Fruit fly (Drosophila melanogaster) whole organism, embryonic: ENCODE results near the gene mRpL12.

Experiments used
- Atf-2 ChIP-seq: fragments of 200-800 bp; sonication (Bioruptor generic); optimal IDR thresholded peaks from 2 replicates; lab custom pipeline; 2016; ENCODE audit warnings: missing biosample characterization, missing genetic modification characterization
- Bdp1 ChIP-seq: fragments of 200-800 bp; sonication (Bioruptor generic); optimal IDR thresholded peaks from 3 replicates; lab custom pipeline; 2016; ENCODE audit warnings: missing biosample characterization, missing genetic modification characterization
- CG10274 ChIP-seq: fragments of 200-800 bp; sonication (Bioruptor generic); optimal IDR thresholded peaks from 3 replicates; lab custom pipeline; 2017; ENCODE audit warnings: missing biosample characterization, mild to moderate bottlenecking, missing genetic modification characterization
- CG10543 ChIP-seq: fragments of 200-800 bp; sonication (Bioruptor generic); optimal IDR thresholded peaks from 3 replicates; lab custom pipeline; 2017; ENCODE audit warnings: missing biosample characterization, mild to moderate bottlenecking, missing genetic modification characterization, moderate library complexity
- CG11085 ChIP-seq: fragments of 200-800 bp; sonication (Bioruptor generic); IDR thresholded peaks from 2 replicates; pipeline ENCODE4 v1.3.6; 2022; ENCODE audit warnings: missing biosample characterization, missing genetic modification characterization
- CG12391 ChIP-seq: fragments of 200-800 bp; sonication (Bioruptor generic); optimal IDR thresholded peaks from 3 replicates; lab custom pipeline; 2018; ENCODE audit warnings: missing biosample characterization, mild to moderate bottlenecking, missing genetic modification characterization, moderate library complexity
- CG13775 ChIP-seq: fragments of 200-800 bp; sonication (Bioruptor generic); optimal IDR thresholded peaks from 3 replicates; lab custom pipeline; 2017; ENCODE audit warnings: missing biosample characterization, mild to moderate bottlenecking, missing genetic modification characterization
- CG14014 ChIP-seq: fragments of 200-800 bp; sonication (Bioruptor generic); IDR thresholded peaks from 2 replicates; pipeline ENCODE4 v1.3.6; 2022; ENCODE audit warnings: missing biosample characterization, missing genetic modification characterization
- CG17829 ChIP-seq: fragments of 200-800 bp; optimal IDR thresholded peaks from 2 replicates; lab custom pipeline; 2019; ENCODE audit warnings: missing biosample characterization, mild to moderate bottlenecking, missing genetic modification characterization, moderate library complexity
- CG18619 ChIP-seq: fragments of 200-800 bp; sonication (Bioruptor generic); optimal IDR thresholded peaks from 3 replicates; lab custom pipeline; 2017; ENCODE audit warnings: missing biosample characterization, mild to moderate bottlenecking, missing genetic modification characterization
- CG2678 ChIP-seq: fragments of 200-800 bp; sonication (Bioruptor generic); optimal IDR thresholded peaks from 3 replicates; lab custom pipeline; 2019; ENCODE audit warnings: missing biosample characterization, mild to moderate bottlenecking, missing genetic modification characterization, moderate library complexity
- CG2889 ChIP-seq: fragments of 200-800 bp; sonication (Bioruptor generic); IDR thresholded peaks from 3 replicates; pipeline ENCODE4 v1.3.6; 2022; ENCODE audit warnings: missing biosample characterization, missing genetic modification characterization
- CG42726 ChIP-seq: fragments of 200-800 bp; sonication (Bioruptor generic); IDR thresholded peaks from 2 replicates; pipeline ENCODE4 v1.3.6; 2022; ENCODE audit warnings: missing biosample characterization, missing genetic modification characterization; ENCODE audit not compliant: partially characterized antibody
- CG4404 ChIP-seq: fragments of 200-800 bp; sonication (Bioruptor generic); IDR thresholded peaks from 2 replicates; pipeline ENCODE4 v1.3.6; 2022; ENCODE audit warnings: missing biosample characterization, missing genetic modification characterization
- CG4730 ChIP-seq: fragments of 200-800 bp; sonication (Bioruptor generic); IDR thresholded peaks from 2 replicates; pipeline ENCODE4 v1.3.6; 2022; ENCODE audit warnings: missing biosample characterization, missing genetic modification characterization
- CG5245 ChIP-seq: fragments of 200-800 bp; sonication (Bioruptor generic); optimal IDR thresholded peaks from 3 replicates; lab custom pipeline; 2016; ENCODE audit warnings: missing biosample characterization, missing genetic modification characterization
- CG6654 ChIP-seq: fragments of 200-800 bp; sonication (Bioruptor generic); optimal IDR thresholded peaks from 2 replicates; lab custom pipeline; 2017; ENCODE audit warnings: missing biosample characterization, mild to moderate bottlenecking, missing genetic modification characterization
- CG6854 ChIP-seq: fragments of 200-800 bp; sonication (Bioruptor generic); optimal IDR thresholded peaks from 3 replicates; lab custom pipeline; 2017; ENCODE audit warnings: missing biosample characterization, mild to moderate bottlenecking, missing genetic modification characterization
- CG8359 ChIP-seq: fragments of 200-800 bp; sonication (Bioruptor generic); optimal IDR thresholded peaks from 2 replicates; lab custom pipeline; 2017; ENCODE audit warnings: missing biosample characterization, mild to moderate bottlenecking, missing genetic modification characterization, borderline replicate concordance
- CG8944 ChIP-seq: fragments of 200-800 bp; sonication (Bioruptor generic); optimal IDR thresholded peaks from 3 replicates; lab custom pipeline; 2016; ENCODE audit warnings: missing biosample characterization, missing genetic modification characterization
- CG9876 ChIP-seq: fragments of 200-800 bp; sonication (Bioruptor generic); optimal IDR thresholded peaks from 2 replicates; lab custom pipeline; 2016; ENCODE audit warnings: missing biosample characterization, missing genetic modification characterization
- CHES-1-like ChIP-seq: fragments of 200-800 bp; sonication (Bioruptor generic); optimal IDR thresholded peaks from 2 replicates; lab custom pipeline; 2016; ENCODE audit warnings: missing biosample characterization, missing genetic modification characterization
- Chrac-16 ChIP-seq: fragments of 200-800 bp; sonication (Bioruptor generic); optimal IDR thresholded peaks from 3 replicates; lab custom pipeline; 2016; ENCODE audit warnings: missing biosample characterization, missing genetic modification characterization
- D ChIP-seq, 2 experiments: fragments of 200-800 bp in 1 of 2; fragments of >200 bp in 1 of 2; sonication (Bioruptor generic) in 1 of 2; optimal IDR thresholded peaks; 2 replicates in 1 of 2; 3 replicates in 1 of 2; lab custom pipeline; 2017; ENCODE audit warnings: mild to moderate bottlenecking in 1 of 2, missing biosample characterization in 1 of 2, missing genetic modification characterization in 1 of 2, missing genetic modification reagents in 1 of 2
- Doc3 ChIP-seq: fragments of 200-800 bp; sonication (Bioruptor generic); IDR thresholded peaks from 3 replicates; pipeline ENCODE4 v1.3.6; 2022; ENCODE audit warnings: missing biosample characterization, missing genetic modification characterization; ENCODE audit not compliant: partially characterized antibody
- Drgx ChIP-seq: fragments of 200-800 bp; sonication (Bioruptor generic); IDR thresholded peaks from 2 replicates; pipeline ENCODE4 v1.3.6; 2022; ENCODE audit warnings: missing biosample characterization, missing genetic modification characterization
- H2.0 ChIP-seq: fragments of 200-800 bp; sonication (Bioruptor generic); IDR thresholded peaks from 2 replicates; pipeline ENCODE4 v1.3.6; 2022; ENCODE audit warnings: missing biosample characterization, missing genetic modification characterization
- Hsf ChIP-seq: fragments of 200-800 bp; sonication (Bioruptor generic); optimal IDR thresholded peaks from 3 replicates; lab custom pipeline; 2016; ENCODE audit warnings: missing biosample characterization, missing genetic modification characterization
- Lpt ChIP-seq: fragments of >200 bp; optimal IDR thresholded peaks from 2 replicates; lab custom pipeline; 2018; ENCODE audit warnings: missing biosample characterization, missing genetic modification characterization
- MESR4 ChIP-seq: fragments of 200-800 bp; sonication (Bioruptor generic); optimal IDR thresholded peaks from 2 replicates; lab custom pipeline; 2018; ENCODE audit warnings: missing biosample characterization, mild to moderate bottlenecking, missing genetic modification characterization, moderate library complexity
- Max ChIP-seq: fragments of 200-800 bp; sonication (Bioruptor generic); optimal IDR thresholded peaks from 2 replicates; lab custom pipeline; 2016; ENCODE audit warnings: missing biosample characterization, mild to moderate bottlenecking, missing genetic modification characterization
- Meics ChIP-seq: fragments of 200-800 bp; sonication (Bioruptor generic); optimal IDR thresholded peaks from 2 replicates; lab custom pipeline; 2017; ENCODE audit warnings: missing biosample characterization, mild to moderate bottlenecking, missing genetic modification characterization
- Spps ChIP-seq: fragments of 200-800 bp; sonication (Bioruptor generic); optimal IDR thresholded peaks from 2 replicates; lab custom pipeline; 2018; ENCODE audit warnings: missing biosample characterization, mild to moderate bottlenecking, missing genetic modification characterization
- Tbp ChIP-seq: fragments of >200 bp; optimal IDR thresholded peaks from 2 replicates; lab custom pipeline; 2018; ENCODE audit warnings: missing biosample characterization, missing genetic modification characterization
- Usf ChIP-seq: fragments of 200-800 bp; sonication (Bioruptor generic); optimal IDR thresholded peaks from 2 replicates; lab custom pipeline; 2017; ENCODE audit warnings: missing genotype, missing biosample characterization, missing genetic modification characterization
- YL-1 ChIP-seq: fragments of 200-800 bp; sonication (Bioruptor generic); optimal IDR thresholded peaks from 3 replicates; lab custom pipeline; 2017; ENCODE audit warnings: missing biosample characterization, mild to moderate bottlenecking, missing genetic modification characterization
- ac ChIP-seq: fragments of 200-800 bp; sonication (Bioruptor generic); optimal IDR thresholded peaks from 3 replicates; lab custom pipeline; 2017; ENCODE audit warnings: missing biosample characterization, mild to moderate bottlenecking, missing genetic modification characterization
- al ChIP-seq: fragments of 200-800 bp; sonication (Bioruptor generic); IDR thresholded peaks from 2 replicates; pipeline ENCODE4 v1.3.6; 2022; ENCODE audit warnings: missing biosample characterization, missing genetic modification characterization
- bcd ChIP-seq: fragments of 200-800 bp; sonication (Bioruptor generic); optimal IDR thresholded peaks from 2 replicates; lab custom pipeline; 2017; ENCODE audit warnings: missing biosample characterization, mild to moderate bottlenecking, missing genetic modification characterization
- dmrt11E ChIP-seq: fragments of 200-800 bp; sonication (Bioruptor generic); optimal IDR thresholded peaks from 3 replicates; lab custom pipeline; 2018; ENCODE audit warnings: missing biosample characterization, mild to moderate bottlenecking, missing genetic modification characterization, moderate library complexity
- fd102C ChIP-seq: fragments of 200-800 bp; sonication (Bioruptor generic); optimal IDR thresholded peaks from 2 replicates; lab custom pipeline; 2018; ENCODE audit warnings: missing biosample characterization, mild to moderate bottlenecking, missing genetic modification characterization, moderate library complexity
- gcm2 ChIP-seq: fragments of 200-800 bp; sonication (Bioruptor generic); optimal IDR thresholded peaks from 2 replicates; lab custom pipeline; 2016; ENCODE audit warnings: missing biosample characterization, missing genetic modification characterization
- gfzf ChIP-seq: fragments of 200-800 bp; sonication (Bioruptor generic); optimal IDR thresholded peaks from 2 replicates; lab custom pipeline; 2016; ENCODE audit warnings: missing biosample characterization, mild to moderate bottlenecking, missing genetic modification characterization, moderate library complexity
- gsb ChIP-seq: fragments of 200-800 bp; sonication (Bioruptor generic); IDR thresholded peaks from 2 replicates; pipeline ENCODE4 v1.3.6; 2022; ENCODE audit warnings: missing biosample characterization, missing genetic modification characterization
- ken ChIP-seq: fragments of 200-800 bp; sonication (Bioruptor generic); IDR thresholded peaks from 3 replicates; pipeline ENCODE4 v1.3.6; 2022; ENCODE audit warnings: missing biosample characterization, missing genetic modification characterization
- sr ChIP-seq: fragments of 200-800 bp; sonication (Bioruptor generic); IDR thresholded peaks from 3 replicates; pipeline ENCODE4 v1.3.6; 2022; ENCODE audit warnings: missing biosample characterization, missing genetic modification characterization
- tna ChIP-seq: fragments of 200-800 bp; sonication (Bioruptor generic); IDR thresholded peaks from 2 replicates; pipeline ENCODE4 v1.3.6; 2022; ENCODE audit warnings: missing biosample characterization, missing genetic modification characterization; ENCODE audit not compliant: partially characterized antibody
- wek ChIP-seq: fragments of 200-800 bp; sonication (Bioruptor generic); optimal IDR thresholded peaks from 3 replicates; lab custom pipeline; 2018; ENCODE audit warnings: missing biosample characterization, mild to moderate bottlenecking, missing genetic modification characterization, moderate library complexity
- wor ChIP-seq: fragments of 200-800 bp; sonication (Bioruptor generic); IDR thresholded peaks from 2 replicates; pipeline ENCODE4 v1.3.6; 2022; ENCODE audit warnings: missing biosample characterization, missing genetic modification characterization

Gene mRpL12

DNA sequence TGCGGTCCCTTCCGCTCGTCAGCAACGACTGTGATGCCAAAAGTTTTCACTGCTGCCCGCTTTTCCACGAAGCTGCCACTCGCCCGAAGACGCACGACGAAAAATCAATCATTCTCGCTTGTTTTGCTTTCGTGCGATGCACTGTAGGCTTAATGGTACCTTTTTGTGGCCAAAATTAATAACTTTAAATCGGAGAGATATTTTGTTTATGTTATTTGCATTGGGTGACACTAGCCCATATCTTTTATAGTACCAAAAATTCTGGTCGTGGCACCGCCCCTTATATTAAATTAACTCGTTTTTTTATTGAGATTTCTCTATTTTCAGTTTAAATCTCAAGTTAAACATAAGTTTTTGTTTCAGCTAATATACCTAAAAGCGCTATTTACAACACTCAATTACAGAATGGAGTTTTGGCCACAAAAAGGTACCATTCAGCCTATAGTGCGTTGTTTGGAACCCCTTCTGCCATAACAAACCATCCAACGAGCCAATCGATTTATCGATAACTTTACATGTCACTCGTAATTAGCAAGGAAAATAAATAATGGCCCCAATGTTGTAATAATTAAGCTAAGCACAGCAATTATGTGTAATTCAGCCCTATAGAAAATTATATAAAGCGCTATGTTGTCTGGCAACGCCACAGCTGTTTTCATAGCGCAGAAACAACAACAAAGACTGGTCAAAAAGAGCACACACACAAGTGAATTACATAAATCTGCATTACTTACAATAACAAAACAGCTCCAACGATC, 3.2 kb upstream of the mRpL12 start (continued):
- TF ChIP-seq CG10274 (GFP tag; lab: Kevin White, UChicago) (peak; percentile 24), Drgx (peak; percentile 67; the same call in 1 of the 2 replicates), Hsf (peak; percentile 52), CHES-1-like (no peak), sr (GFP tag; lab: Robert Waterston, UW) (no peak), wek (GFP tag; lab: Kevin White, UChicago) (no peak), Doc3 (GFP tag; lab: Robert Waterston, UW) (no peak), CG14014 (peak; percentile 30; the same call in 1 of the 2 replicates), CG8359 (peak; percentile 34), MESR4 (GFP tag; lab: Kevin White, UChicago) (no peak), H2.0 (no peak), Atf-2 (no peak), CG17829 (peak; percentile 71), gsb (GFP tag; lab: Robert Waterston, UW) (no peak), CG4404 (GFP tag; lab: Robert Waterston, UW) (no peak), CG13775 (peak; percentile 24), CG4730 (no peak), gcm2 (GFP tag; lab: Kevin White, UChicago) (no peak), ac (GFP tag; lab: Kevin White, UChicago) (no peak), YL-1 (GFP tag; lab: Kevin White, UChicago) (peak; percentile 35), fd102C (GFP tag; lab: Kevin White, UChicago) (no peak), bcd (GFP tag; lab: Kevin White, UChicago) (peak; percentile 82), ken (GFP tag; lab: Robert Waterston, UW) (0 out of 3 replicates have a peak, but pooled peaks have one; percentile 21), CG12391 (tag; lab: Kevin White, UChicago) (peak; percentile 70), CG2889 (no peak), Chrac-16 (GFP tag; lab: Kevin White, UChicago) (no peak), al (GFP tag; lab: Robert Waterston, UW) (0 out of 2 replicates have a peak, but pooled peaks have one; percentile 38), CG2678 (tag; lab: Kevin White, UChicago) (peak; percentile 84), Spps (tag; lab: Kevin White, UChicago) (peak; percentile 10), CG18619 (GFP tag; lab: Kevin White, UChicago) (peak; percentile 53), Meics (peak; percentile 76), dmrt11E (tag; lab: Kevin White, UChicago) (peak; percentile 41), CG9876 (GFP tag; lab: Kevin White, UChicago) (no peak), CG6654 (GFP tag; lab: Kevin White, UChicago) (peak; percentile 39), CG5245 (GFP tag; lab: Kevin White, UChicago) (no peak), D (optimal IDR thresholded peaks at IDR 0.05; lab: Kevin White, UChicago) (no peak), D (GFP tag; optimal IDR thresholded peaks at IDR 0.05; lab: Kevin White, UChicago) (peak; percentile 51), Max (GFP tag; lab: Kevin White, UChicago) (peak; percentile 54), Tbp (GFP tag; lab: Kevin White, UChicago) (no peak), wor (no peak), Lpt (GFP tag; lab: Kevin White, UChicago) (no peak), tna (GFP tag; lab: Robert Waterston, UW) (no peak), CG11085 (GFP tag; lab: Robert Waterston, UW) (0 out of 2 replicates have a peak, but pooled peaks have one; percentile 19), gfzf (no peak), CG8944 (GFP tag; lab: Kevin White, UChicago) (no peak), CG10543 (GFP tag; lab: Kevin White, UChicago) (peak; percentile 58), Usf (GFP tag; lab: Kevin White, UChicago) (no peak), Bdp1 (GFP tag; lab: Kevin White, UChicago) (no peak), CG6854 (peak; percentile 57), CG42726 (no peak)
